Fruit fly (Drosophila melanogaster): Measurements from ENCODE around the gene CG6149.

DNA sequence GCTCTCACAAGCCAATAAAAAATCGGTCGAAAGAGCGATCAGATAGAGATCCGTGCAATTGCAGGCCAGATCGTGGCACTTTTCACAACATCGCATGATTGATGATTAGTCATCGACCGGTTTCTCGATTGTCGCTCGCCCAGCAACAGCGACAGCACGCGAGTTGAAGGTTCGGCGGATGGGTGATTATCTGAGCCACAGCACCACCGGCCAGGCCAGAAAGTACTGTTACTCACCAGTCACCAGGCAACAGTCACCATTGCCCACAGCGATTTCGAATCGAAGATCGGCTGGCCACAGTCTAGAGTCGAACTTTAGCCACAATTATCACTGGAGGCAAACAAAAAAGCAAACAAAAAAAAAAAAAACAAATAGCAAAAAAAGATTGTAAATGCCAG is 3.4 kb downstream of the CG6149 start:
- TF ChIP-seq CG14711 (tag; optimal IDR thresholded peaks at IDR 0.05) (no peak), Clk (GFP tag; optimal IDR thresholded peaks at IDR 0.05) (no peak), CG5204 (GFP tag; optimal IDR thresholded peaks at IDR 0.05) (no peak), CG1620 (GFP tag; optimal IDR thresholded peaks at IDR 0.05) (no peak), Hr96 (GFP tag; optimal IDR thresholded peaks at IDR 0.05) (no peak), Crg-1 (GFP tag; optimal IDR thresholded peaks at IDR 0.05) (no peak), pad (GFP tag; optimal IDR thresholded peaks at IDR 0.05) (no peak), cic (GFP tag; optimal IDR thresholded peaks at IDR 0.05) (no peak)
